Worm (Caenorhabditis elegans) whole organism, L2 larva: ENCODE data around the gene T25B9.4.

Source experiments
- alr-1 ChIP-seq: fragments of 150-350 bp; optimal IDR thresholded peaks from 2 replicates; lab custom pipeline; 2014; ENCODE audit warnings: missing biosample characterization, missing genetic modification characterization
- ama-1 ChIP-seq: fragments of 150-350 bp; optimal IDR thresholded peaks from 2 replicates; lab custom pipeline; 2018; ENCODE audit warnings: inconsistent platforms
- blmp-1 ChIP-seq: sonication (generic microtip); optimal IDR thresholded peaks from 2 replicates; lab custom pipeline; 2017; ENCODE audit warnings: missing genetic modification characterization, mild to moderate bottlenecking, missing compliant biosample characterization, antibody characterized with exemption, moderate library complexity; ENCODE audit not compliant: insufficient read depth
- ceh-82 ChIP-seq: fragments of 150-350 bp; optimal IDR thresholded peaks from 2 replicates; lab custom pipeline; 2014; ENCODE audit warnings: missing biosample characterization, missing genetic modification characterization
- nhr-11 ChIP-seq: fragments of 150-350 bp; optimal IDR thresholded peaks from 2 replicates; lab custom pipeline; 2014; ENCODE audit warnings: missing biosample characterization, missing genetic modification characterization
- nhr-6 ChIP-seq: fragments of 150-350 bp; optimal IDR thresholded peaks from 2 replicates; lab custom pipeline; 2014; ENCODE audit warnings: missing biosample characterization, missing genetic modification characterization
- unc-55 ChIP-seq: fragments of 150-350 bp; sonication (generic microtip); optimal IDR thresholded peaks from 3 replicates; lab custom pipeline; 2014; ENCODE audit warnings: missing biosample characterization, missing genetic modification reagents, missing genetic modification characterization
- unc-62 ChIP-seq: fragments of 150-350 bp; optimal IDR thresholded peaks from 2 replicates; lab custom pipeline; 2014; ENCODE audit warnings: missing biosample characterization, missing genetic modification reagents, missing genetic modification characterization
- zag-1 ChIP-seq: fragments of 150-350 bp; optimal IDR thresholded peaks from 2 replicates; lab custom pipeline; 2014; ENCODE audit warnings: missing biosample characterization, missing genetic modification characterization
- ztf-1 ChIP-seq: fragments of 200-800 bp; sonication (Bioruptor generic); conservative IDR thresholded peaks from 2 replicates; pipeline ENCODE4 v1.3.6; 2022; ENCODE audit warnings: missing genetic modification characterization, missing compliant biosample characterization

ce11 chrIV:10718865-10719264, 38.7 kb downstream of the T25B9.4 start:
- TF ChIP-seq unc-62 (no peak), ztf-1 (GFP tag; lab: Robert Waterston, UW) (no peak), ama-1 (lab: Kevin White, UChicago) (no peak), alr-1 (no peak), blmp-1 (tag; lab: Kevin White, UChicago) (no peak), ceh-82 (tag; lab: Kevin White, UChicago) (no peak), unc-55 (no peak), nhr-6 (tag; lab: Kevin White, UChicago) (no peak), zag-1 (no peak), nhr-11 (tag; lab: Kevin White, UChicago) (no peak)
